Worm (Caenorhabditis elegans) whole organism, L4/young adult: ENCODE results near the gene cyp-35B3.

ENCODE experiments used
- W03F9.2 ChIP-seq: fragments of 150-350 bp; optimal IDR thresholded peaks from 2 replicates; lab custom pipeline; 2014; ENCODE audit warnings: missing biosample characterization, missing genetic modification characterization
- dao-5 ChIP-seq: sonication (generic microtip); optimal IDR thresholded peaks from 2 replicates; lab custom pipeline; 2016; ENCODE audit warnings: missing genotype, missing genetic modification characterization, moderate library complexity, missing compliant biosample characterization
- him-1 ChIP-seq: sonication (generic microtip); optimal IDR thresholded peaks from 2 replicates; lab custom pipeline; 2016; ENCODE audit warnings: missing genotype, missing genetic modification reagents, missing genetic modification characterization, missing compliant biosample characterization

DNA sequence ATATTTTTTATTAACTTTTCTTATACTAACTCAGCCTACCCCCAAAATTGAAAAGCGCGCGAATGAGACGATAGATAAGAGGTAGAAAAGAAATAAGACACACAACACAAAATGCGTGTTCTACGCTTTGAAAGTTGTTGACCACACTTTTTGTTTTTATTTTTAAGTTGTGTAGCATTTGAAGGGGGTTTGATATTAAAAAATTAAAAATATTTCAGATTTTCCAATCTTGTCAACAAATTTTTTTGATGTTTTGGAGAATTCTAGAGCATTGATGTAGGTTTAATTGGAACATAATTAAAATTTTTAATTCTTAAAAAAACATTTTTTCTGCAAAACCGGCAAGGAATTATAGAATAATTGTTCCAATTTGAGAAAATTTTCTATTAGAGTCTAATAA is 16.1 kb downstream of the cyp-35B3 start, which contains the start of gene cyp-34A6:
- TF ChIP-seq dao-5 (tag; lab: Kevin White, UChicago) (no peak), W03F9.2 (tag; lab: Kevin White, UChicago) (no peak), him-1 (tag; lab: Kevin White, UChicago) (no peak)
